Worm (Caenorhabditis elegans) whole organism, L4/young adult: ENCODE measurements around the gene T25D3.4.

Experiments used
- W03F9.2 ChIP-seq: fragments of 150-350 bp; optimal IDR thresholded peaks from 2 replicates; lab custom pipeline; 2014; ENCODE audit warnings: missing biosample characterization, missing genetic modification characterization
- dao-5 ChIP-seq: sonication (generic microtip); optimal IDR thresholded peaks from 2 replicates; lab custom pipeline; 2016; ENCODE audit warnings: missing genotype, missing genetic modification characterization, moderate library complexity, missing compliant biosample characterization
- him-1 ChIP-seq: sonication (generic microtip); optimal IDR thresholded peaks from 2 replicates; lab custom pipeline; 2016; ENCODE audit warnings: missing genotype, missing genetic modification reagents, missing genetic modification characterization, missing compliant biosample characterization

DNA sequence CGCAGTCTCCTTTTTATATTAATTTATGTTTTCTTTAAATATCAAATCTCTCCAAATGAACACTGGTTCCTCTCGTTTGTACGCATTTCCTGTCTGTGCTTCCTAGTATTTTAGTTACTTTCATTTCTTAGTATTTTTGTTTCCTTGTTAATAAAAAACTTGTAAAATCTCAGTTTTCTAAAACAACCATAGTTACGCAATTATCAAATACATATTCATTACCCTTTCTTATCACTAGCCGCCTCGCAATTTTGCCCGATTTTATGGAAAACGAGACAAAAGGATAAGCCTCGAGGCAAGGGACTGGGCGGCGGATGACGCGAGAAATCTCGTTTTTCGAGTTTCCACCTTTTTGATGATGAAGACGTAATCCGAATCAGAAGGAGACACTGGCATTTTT, 35.8 kb upstream of the T25D3.4 start, which contains the start of gene C50D2.1:
- TF ChIP-seq him-1 (tag; lab: Kevin White, UChicago), result no peak
- TF ChIP-seq W03F9.2 (tag; lab: Kevin White, UChicago), result no peak
- TF ChIP-seq dao-5 (tag; lab: Kevin White, UChicago), result no peak
